Fruit fly (Drosophila melanogaster): ENCODE results near the gene Vps16B.

The Vps16B gene

dm6 chr3R:29777213-29777612, 39.0 kb downstream of the Vps16B start:
- TF ChIP-seq CG10348 (GFP tag; IDR thresholded peaks at IDR 0.05): no peak
- no peak for TF ChIP-seq CG13204 (GFP tag; optimal IDR thresholded peaks at IDR 0.05)
- TF ChIP-seq fd96Ca (GFP tag; IDR thresholded peaks at IDR 0.05): no peak
- TF ChIP-seq CG4496 (GFP tag; IDR thresholded peaks at IDR 0.05): no peak
- TF ChIP-seq EcR (GFP tag; optimal IDR thresholded peaks at IDR 0.05): no peak
- TF ChIP-seq gl (tag; optimal IDR thresholded peaks at IDR 0.05): no peak
- TF ChIP-seq CG9948 (tag; optimal IDR thresholded peaks at IDR 0.05): no peak
- TF ChIP-seq CG32121 (GFP tag; IDR thresholded peaks at IDR 0.05): no peak
- no peak for TF ChIP-seq CG8301 (tag; optimal IDR thresholded peaks at IDR 0.05)

dm6 chr3R:29775755-29776686, 40.2 kb downstream of the Vps16B start:
- TF ChIP-seq CG8159 (tag; optimal IDR thresholded peaks at IDR 0.05) (peak; percentile 59), Ets98B (GFP tag; IDR thresholded peaks at IDR 0.05) (no peak), CG32121 (GFP tag; IDR thresholded peaks at IDR 0.05) (no peak), EcR (GFP tag; optimal IDR thresholded peaks at IDR 0.05) (no peak), CG15710 (tag; optimal IDR thresholded peaks at IDR 0.05) (no peak), gl (tag; optimal IDR thresholded peaks at IDR 0.05) (no peak), fd96Ca (GFP tag; IDR thresholded peaks at IDR 0.05) (no peak), Snoo (tag; optimal IDR thresholded peaks at IDR 0.05) (no peak), CG13204 (GFP tag; optimal IDR thresholded peaks at IDR 0.05) (no peak), Pif1B (GFP tag; optimal IDR thresholded peaks at IDR 0.05) (no peak), CG17806 (tag; optimal IDR thresholded peaks at IDR 0.05) (peak; percentile 5), CG9948 (tag; optimal IDR thresholded peaks at IDR 0.05) (peak; percentile 7), CG14655 (GFP tag; optimal IDR thresholded peaks at IDR 0.05) (peak; percentile 7), rn (GFP tag; IDR thresholded peaks at IDR 0.05) (no peak), CG8301 (tag; optimal IDR thresholded peaks at IDR 0.05) (no peak), CG34367 (tag; optimal IDR thresholded peaks at IDR 0.05) (no peak), Pif1A (GFP tag; optimal IDR thresholded peaks at IDR 0.05) (no peak), CG10348 (GFP tag; IDR thresholded peaks at IDR 0.05) (no peak), CG4496 (GFP tag; IDR thresholded peaks at IDR 0.05) (no peak), D1 (tag; optimal IDR thresholded peaks at IDR 0.05) (no peak), CG12605 (GFP tag; IDR thresholded peaks at IDR 0.05) (no peak)

- TF ChIP-seq Snoo (tag; optimal IDR thresholded peaks at IDR 0.05): no peak
- TF ChIP-seq EcR (GFP tag; optimal IDR thresholded peaks at IDR 0.05): peak; percentile 41
- no peak for TF ChIP-seq CG4496 (GFP tag; IDR thresholded peaks at IDR 0.05)
- no peak for TF ChIP-seq rn (GFP tag; IDR thresholded peaks at IDR 0.05)
- no peak for TF ChIP-seq CG34367 (tag; optimal IDR thresholded peaks at IDR 0.05)
- TF ChIP-seq CG13204 (GFP tag; optimal IDR thresholded peaks at IDR 0.05): peak; percentile 50
- no peak for TF ChIP-seq CG9948 (tag; optimal IDR thresholded peaks at IDR 0.05)
- TF ChIP-seq CG32121 (GFP tag; IDR thresholded peaks at IDR 0.05): peak; percentile 26; the same call in 1 of the 2 replicates
- no peak for TF ChIP-seq D1 (tag; optimal IDR thresholded peaks at IDR 0.05)
- no peak for TF ChIP-seq Pif1B (GFP tag; optimal IDR thresholded peaks at IDR 0.05)
- no peak for TF ChIP-seq CG8159 (tag; optimal IDR thresholded peaks at IDR 0.05)
- TF ChIP-seq fd96Ca (GFP tag; IDR thresholded peaks at IDR 0.05): peak; percentile 47; the same call in 2 of the 3 replicates
- TF ChIP-seq CG12605 (GFP tag; IDR thresholded peaks at IDR 0.05): no peak; the same call in 1 of the 2 replicates
- no peak for TF ChIP-seq CG8301 (tag; optimal IDR thresholded peaks at IDR 0.05)
- no peak for TF ChIP-seq CG15710 (tag; optimal IDR thresholded peaks at IDR 0.05)
- no peak for TF ChIP-seq CG17806 (tag; optimal IDR thresholded peaks at IDR 0.05)
- TF ChIP-seq gl (tag; optimal IDR thresholded peaks at IDR 0.05): peak; percentile 9
- TF ChIP-seq CG14655 (GFP tag; optimal IDR thresholded peaks at IDR 0.05): no peak
- TF ChIP-seq Pif1A (GFP tag; optimal IDR thresholded peaks at IDR 0.05): no peak
- no peak for TF ChIP-seq CG10348 (GFP tag; IDR thresholded peaks at IDR 0.05)
- peak; percentile 56; the same call in 1 of the 2 replicates for TF ChIP-seq Ets98B (GFP tag; IDR thresholded peaks at IDR 0.05)
Observed at dm6 chr3R:29774360-29775193, 41.7 kb downstream of the Vps16B start.

dm6 chr3R:29773833-29774324, 42.4 kb downstream of the Vps16B start:
- TF ChIP-seq CG32121 (GFP tag; IDR thresholded peaks at IDR 0.05) (peak; percentile 78), D1 (tag; optimal IDR thresholded peaks at IDR 0.05) (no peak), EcR (GFP tag; optimal IDR thresholded peaks at IDR 0.05) (no peak), CG17806 (tag; optimal IDR thresholded peaks at IDR 0.05) (peak; percentile 68), CG13204 (GFP tag; optimal IDR thresholded peaks at IDR 0.05) (peak; percentile 53), CG9948 (tag; optimal IDR thresholded peaks at IDR 0.05) (peak; percentile 74), CG34367 (tag; optimal IDR thresholded peaks at IDR 0.05) (peak; percentile 78), Snoo (tag; optimal IDR thresholded peaks at IDR 0.05) (peak; percentile 4), rn (GFP tag; IDR thresholded peaks at IDR 0.05) (peak; percentile 67; the same call in 1 of the 2 replicates), CG14655 (GFP tag; optimal IDR thresholded peaks at IDR 0.05) (peak; percentile 84), CG8301 (tag; optimal IDR thresholded peaks at IDR 0.05) (peak; percentile 80), CG4496 (GFP tag; IDR thresholded peaks at IDR 0.05) (peak; percentile 78; the same call in 2 of the 3 replicates), CG10348 (GFP tag; IDR thresholded peaks at IDR 0.05) (peak; percentile 42), CG15710 (tag; optimal IDR thresholded peaks at IDR 0.05) (peak; percentile 86), gl (tag; optimal IDR thresholded peaks at IDR 0.05) (peak; percentile 50), Ets98B (GFP tag; IDR thresholded peaks at IDR 0.05) (peak; percentile 43; the same call in 1 of the 2 replicates), CG12605 (GFP tag; IDR thresholded peaks at IDR 0.05) (no peak), fd96Ca (GFP tag; IDR thresholded peaks at IDR 0.05) (peak; percentile 86), Pif1B (GFP tag; optimal IDR thresholded peaks at IDR 0.05) (peak; percentile 70), Pif1A (GFP tag; optimal IDR thresholded peaks at IDR 0.05) (peak; percentile 82), CG8159 (tag; optimal IDR thresholded peaks at IDR 0.05) (peak; percentile 83)

Data from whole organism, pupa.